Worm (Caenorhabditis elegans): ENCODE measurements around the gene pes-10.

pes-10 gene

ce11 chrII:12809725-12810124, 37.9 kb downstream of the pes-10 start:
- TF ChIP-seq saeg-2 (GFP tag; IDR thresholded peaks at IDR 0.05) (no peak), hif-1 (tag; optimal IDR thresholded peaks at IDR 0.05) (peak in 1 of 2 experiments; percentile 37), zip-2 (tag; optimal IDR thresholded peaks at IDR 0.05) (peak; percentile 87)

DNA sequence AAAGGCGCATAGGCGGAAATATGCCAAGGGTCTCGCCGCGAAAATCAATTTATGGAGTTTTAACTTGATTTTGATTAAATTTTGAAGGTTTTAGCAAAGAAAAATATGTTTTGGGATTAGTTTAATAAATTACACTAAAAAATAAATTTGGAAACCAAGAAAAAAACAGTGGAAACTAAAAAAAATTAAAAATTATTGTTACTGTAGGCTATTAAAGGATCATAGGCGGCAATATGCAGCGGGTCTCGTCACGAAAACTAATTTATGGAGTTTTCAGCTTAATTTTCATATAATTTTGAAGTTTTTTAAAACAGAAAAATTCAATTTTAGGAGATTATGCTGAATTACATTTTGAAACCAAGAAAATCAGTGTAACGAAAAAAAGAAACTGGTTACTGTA, 38.9 kb downstream of the pes-10 start:
- TF ChIP-seq lin-38 (GFP tag; IDR thresholded peaks at IDR 0.05) (peak; percentile 36; the same call in 1 of the 2 replicates), F49E8.2 (tag; optimal IDR thresholded peaks at IDR 0.05; ENCODE audit: borderline replicate concordance) (peak; percentile 68), nhr-111 (GFP tag; optimal IDR thresholded peaks at IDR 0.05) (no peak)

DNA sequence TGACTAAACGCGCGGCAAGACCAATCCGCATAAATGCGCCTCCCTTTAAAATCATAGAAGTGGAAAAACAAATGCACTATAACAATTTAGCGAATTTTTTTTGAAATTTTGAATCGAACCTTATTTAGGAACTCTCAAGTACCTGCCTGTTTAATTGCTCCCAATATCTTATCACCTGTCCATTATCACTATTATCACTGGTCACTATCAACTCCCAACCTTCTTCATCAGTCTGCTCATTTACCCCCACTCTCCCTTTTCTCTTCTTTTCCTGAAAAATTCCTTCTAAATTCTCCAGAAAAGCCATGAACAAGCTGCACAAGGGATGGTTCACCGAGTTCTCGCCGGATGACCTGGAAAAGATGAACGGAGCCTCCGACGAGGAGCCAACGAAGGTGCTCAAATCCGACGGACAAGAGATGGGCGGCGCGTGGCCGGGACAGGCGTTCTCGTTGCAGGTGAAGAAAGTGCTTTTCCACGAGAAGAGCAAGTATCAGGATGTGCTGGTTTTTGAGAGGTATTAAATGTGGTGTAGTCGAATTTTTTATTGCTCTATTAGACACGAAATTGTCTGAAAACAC, 40.9 kb downstream of the pes-10 start, which contains the start of gene spds-1:
spds-1 (plus strand) TSS at position 298 of the 581 bp plus-strand sequence.
- TF ChIP-seq snpc-1.2 (GFP tag; IDR thresholded peaks at IDR 0.05) (no peak), jun-1 (tag; optimal IDR thresholded peaks at IDR 0.05) (no peak), hlh-11 (tag; optimal IDR thresholded peaks at IDR 0.05) (peak; percentile 8), set-16 (GFP tag; IDR thresholded peaks at IDR 0.05) (peak; percentile 60), D1046.2 (GFP tag; IDR thresholded peaks at IDR 0.05) (no peak), spr-3 (GFP tag; optimal IDR thresholded peaks at IDR 0.05) (no peak), nhr-6 (tag; optimal IDR thresholded peaks at IDR 0.05) (no peak), pqm-1 (tag; optimal IDR thresholded peaks at IDR 0.05) (peak; percentile 48), daf-19 (GFP tag; conservative IDR thresholded peaks at IDR 0.05) (no peak)

DNA sequence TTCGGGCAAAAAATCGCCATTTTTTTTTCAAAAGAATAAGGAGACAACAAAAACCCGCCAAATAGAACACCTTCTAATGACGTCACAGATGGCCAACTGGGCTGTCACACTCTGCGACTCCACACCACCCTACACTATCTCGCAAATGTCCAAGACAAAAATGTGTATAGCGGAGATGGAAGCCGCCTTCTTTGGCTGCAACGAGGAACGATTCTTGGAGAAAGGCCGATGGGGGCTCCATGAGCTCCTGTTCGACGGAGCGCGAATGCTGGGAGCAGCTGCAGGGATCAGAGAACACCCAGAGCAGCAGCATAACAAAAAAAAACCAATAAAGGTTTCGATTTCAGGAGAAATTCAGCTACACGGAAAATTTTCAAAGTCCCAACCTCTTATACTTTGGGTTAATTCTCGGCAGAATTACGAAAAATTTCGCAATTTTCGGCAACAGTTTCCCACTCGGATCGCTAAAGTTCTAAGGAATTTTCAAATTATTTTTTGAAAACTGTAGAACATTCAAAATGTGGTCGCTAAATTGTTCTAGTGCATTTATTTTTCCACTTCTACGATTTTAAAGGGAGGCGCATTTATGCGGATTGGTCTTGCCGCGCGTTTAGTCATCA, 41.8 kb downstream of the pes-10 start:
- peak in 1 of 2 experiments; percentile 83 for TF ChIP-seq unc-62 (GFP tag; optimal IDR thresholded peaks at IDR 0.05 in 1 of 2)
- no peak for TF ChIP-seq unc-62 (tag; optimal IDR thresholded peaks at IDR 0.05)
- peak; percentile 74 for TF ChIP-seq hmg-1.1 (GFP tag; IDR thresholded peaks at IDR 0.05)
- TF ChIP-seq lsy-2 (tag; optimal IDR thresholded peaks at IDR 0.05): peak in 1 of 2 experiments; percentile 60
- no peak for TF ChIP-seq nhr-25 (tag; optimal IDR thresholded peaks at IDR 0.05; ENCODE audit: borderline replicate concordance, insufficient read depth)
- TF ChIP-seq ctbp-1 (GFP tag; IDR thresholded peaks at IDR 0.05): 0 out of 2 replicates have a peak, but pooled peaks have one; percentile 38
- no peak for TF ChIP-seq ceh-20 (GFP tag; IDR thresholded peaks at IDR 0.05)
- no peak for TF ChIP-seq nhr-76 (tag; optimal IDR thresholded peaks at IDR 0.05)
- no peak for TF ChIP-seq saeg-2 (GFP tag; IDR thresholded peaks at IDR 0.05)
- TF ChIP-seq ceh-28 (tag; optimal IDR thresholded peaks at IDR 0.05): no peak
- peak; percentile 26 for TF ChIP-seq nhr-28 (tag; optimal IDR thresholded peaks at IDR 0.05)
- no peak for TF ChIP-seq duxl-1 (tag; optimal IDR thresholded peaks at IDR 0.05; ENCODE audit: poor library complexity)
- no peak for TF ChIP-seq ZK337.2 (GFP tag; IDR thresholded peaks at IDR 0.05)
- no peak for TF ChIP-seq ceh-32 (tag; optimal IDR thresholded peaks at IDR 0.05; ENCODE audit: poor library complexity)
- TF ChIP-seq Y75B8A.6 (GFP tag; IDR thresholded peaks at IDR 0.05): no peak
- TF ChIP-seq nhr-6 (tag; optimal IDR thresholded peaks at IDR 0.05): no peak
- TF ChIP-seq lin-38 (GFP tag; IDR thresholded peaks at IDR 0.05): peak; percentile 47
- TF ChIP-seq lin-1 (GFP tag; IDR thresholded peaks at IDR 0.05): no peak
- TF ChIP-seq snpc-1.2 (GFP tag; IDR thresholded peaks at IDR 0.05): no peak
- no peak for TF ChIP-seq madf-5 (GFP tag; IDR thresholded peaks at IDR 0.05)
- peak; percentile 45 for TF ChIP-seq mes-2 (tag; optimal IDR thresholded peaks at IDR 0.05; ENCODE audit: poor library complexity, severe bottlenecking)
- no peak for TF ChIP-seq dmd-9 (GFP tag; IDR thresholded peaks at IDR 0.05)
- no peak for TF ChIP-seq T20F7.1 (GFP tag; optimal IDR thresholded peaks at IDR 0.05)
- no peak for TF ChIP-seq ztf-11 (tag; optimal IDR thresholded peaks at IDR 0.05)
- TF ChIP-seq mxl-2 (GFP tag; conservative IDR thresholded peaks at IDR 0.05): no peak
- TF ChIP-seq gei-8 (GFP tag; optimal IDR thresholded peaks at IDR 0.05): no peak
- no peak for TF ChIP-seq lim-7 (GFP tag; IDR thresholded peaks at IDR 0.05)
- TF ChIP-seq lin-39 (tag; optimal IDR thresholded peaks at IDR 0.05): no peak
- TF ChIP-seq nhr-111 (GFP tag; optimal IDR thresholded peaks at IDR 0.05): no peak
- no peak for TF ChIP-seq Y5F2A.4 (GFP tag; optimal IDR thresholded peaks at IDR 0.05)
- TF ChIP-seq zip-2 (tag; optimal IDR thresholded peaks at IDR 0.05): peak; percentile 52
- TF ChIP-seq nhr-11 (tag; optimal IDR thresholded peaks at IDR 0.05): peak; percentile 15
- TF ChIP-seq zip-11 (GFP tag; IDR thresholded peaks at IDR 0.05): no peak
- no peak for TF ChIP-seq attf-4 (tag; optimal IDR thresholded peaks at IDR 0.05)

Data from whole organism, L4 larva.